Fruit fly (Drosophila melanogaster) Kc167 (cell line): ENCODE measurements around the gene Atat.

Source experiments
- Myc ChIP-seq: fragments of >200 bp; optimal IDR thresholded peaks from 2 replicates; lab custom pipeline; 2017; ENCODE audit warnings: missing external identifiers
- Sin3A ChIP-seq: fragments of >200 bp; optimal IDR thresholded peaks from 2 replicates; lab custom pipeline; 2018; ENCODE audit warnings: missing external identifiers
- h ChIP-seq: fragments of >200 bp; optimal IDR thresholded peaks from 3 replicates; lab custom pipeline; 2018; ENCODE audit warnings: missing external identifiers
- insv ChIP-seq: fragments of >200 bp; optimal IDR thresholded peaks from 3 replicates; lab custom pipeline; 2018; ENCODE audit warnings: missing external identifiers
- psq ChIP-seq: fragments of >200 bp; optimal IDR thresholded peaks from 2 replicates; lab custom pipeline; 2017; ENCODE audit warnings: missing external identifiers
- ttk ChIP-seq: sonication (Bioruptor generic); optimal IDR thresholded peaks from 2 replicates; lab custom pipeline; 2017; ENCODE audit warnings: missing external identifiers

Gene Atat

DNA sequence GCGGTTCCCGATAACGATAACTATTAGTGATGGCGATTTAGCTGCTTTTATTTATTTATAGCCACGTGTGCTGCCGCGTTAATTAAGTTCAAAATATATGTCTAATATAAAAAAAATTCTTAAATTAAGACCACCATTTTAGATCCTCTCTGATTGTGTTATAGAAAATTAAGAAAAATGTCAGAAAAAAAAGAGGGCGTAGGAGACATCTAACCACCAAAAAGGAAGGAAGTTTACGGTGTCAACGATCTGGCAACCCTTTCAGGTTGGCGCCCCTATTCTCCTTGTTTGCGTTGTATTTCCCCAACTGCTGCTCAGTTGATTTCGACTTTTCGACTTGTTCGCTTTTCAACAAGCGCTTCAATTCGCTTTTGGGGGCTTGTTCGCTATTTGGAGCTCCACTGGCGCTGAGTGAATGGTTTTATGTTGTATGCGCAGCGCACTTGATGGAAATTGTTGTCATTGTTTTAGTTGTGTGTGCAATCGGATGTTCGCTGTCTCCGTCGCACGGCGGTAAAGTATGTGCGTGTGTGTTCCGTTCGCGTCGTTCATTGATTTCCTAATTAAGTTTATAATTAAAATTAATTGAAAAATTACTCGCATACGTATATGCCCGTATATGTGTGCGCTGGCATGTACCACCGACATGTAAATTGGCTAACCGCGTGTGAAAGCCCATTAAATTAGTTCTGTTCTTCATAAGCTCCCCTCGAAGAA is 34.4 kb upstream of the Atat start, which contains the start of the genes CG3434 and CG44838:
Gene CG3434, minus strand, starts transcription at position 25 of the 717 bp plus-strand sequence.
Gene CG44838, plus strand, starts transcription at position 276 of the 717 bp plus-strand sequence.
- TF ChIP-seq insv (lab: Kevin White, UChicago) (no peak), h (lab: Kevin White, UChicago) (no peak), ttk (lab: Kevin White, UChicago) (no peak), Myc (lab: Kevin White, UChicago) (no peak), Sin3A (lab: Kevin White, UChicago) (no peak), psq (lab: Kevin White, UChicago) (no peak)

DNA sequence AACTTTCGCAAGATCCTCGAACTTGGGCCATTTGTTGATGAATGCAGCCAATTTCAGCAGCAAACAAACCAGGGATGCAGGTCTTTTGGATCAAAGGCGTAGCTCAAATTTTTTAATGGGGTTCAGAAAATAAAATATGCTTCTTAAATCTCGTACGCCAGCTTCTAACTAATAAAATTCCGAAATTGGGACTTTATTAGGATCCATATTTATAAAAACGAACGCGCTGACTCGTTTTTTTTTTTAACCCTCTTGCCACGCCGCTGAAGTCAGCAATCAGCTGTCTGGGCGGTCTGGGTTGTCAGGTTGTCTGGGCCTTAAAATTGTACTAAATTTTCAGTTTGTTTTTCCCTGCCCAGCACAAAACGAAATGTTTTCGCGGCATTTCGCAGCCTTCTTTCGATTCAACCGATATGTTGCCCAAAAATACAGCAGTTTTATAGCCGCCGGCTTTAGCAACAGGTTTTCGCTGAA is 31.1 kb upstream of the Atat start, which contains the start of gene CG3437:
Gene CG3437, minus strand, starts transcription at position 51 of the 474 bp plus-strand sequence.
- TF ChIP-seq Sin3A (lab: Kevin White, UChicago) = no peak
- TF ChIP-seq ttk (lab: Kevin White, UChicago) = no peak
- TF ChIP-seq psq (lab: Kevin White, UChicago) = no peak
- no peak for TF ChIP-seq h (lab: Kevin White, UChicago)
- TF ChIP-seq Myc (lab: Kevin White, UChicago) = no peak
- TF ChIP-seq insv (lab: Kevin White, UChicago) = no peak

DNA sequence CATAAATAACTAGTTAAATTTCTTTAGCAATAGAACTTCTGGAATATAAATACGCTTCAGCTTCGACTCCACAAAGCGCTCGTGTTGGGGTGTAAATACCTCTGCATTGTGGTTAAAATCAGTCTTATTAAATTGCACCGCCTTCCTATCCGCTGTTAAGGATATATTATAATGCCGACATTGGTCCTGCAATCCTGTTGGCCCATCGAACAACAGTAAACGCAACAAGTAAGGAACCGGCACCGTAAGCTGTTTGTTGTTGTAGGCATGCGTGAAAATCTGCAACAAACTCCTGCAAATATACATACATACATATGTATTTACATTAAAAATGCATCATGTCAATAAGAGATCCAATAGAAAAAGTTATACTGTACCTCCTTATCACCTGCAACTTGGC is 29.8 kb upstream of the Atat start:
- no peak for TF ChIP-seq Myc (lab: Kevin White, UChicago)
- TF ChIP-seq psq (lab: Kevin White, UChicago) = no peak
- TF ChIP-seq insv (lab: Kevin White, UChicago) = no peak
- TF ChIP-seq Sin3A (lab: Kevin White, UChicago) = no peak
- no peak for TF ChIP-seq ttk (lab: Kevin White, UChicago)
- no peak for TF ChIP-seq h (lab: Kevin White, UChicago)

DNA sequence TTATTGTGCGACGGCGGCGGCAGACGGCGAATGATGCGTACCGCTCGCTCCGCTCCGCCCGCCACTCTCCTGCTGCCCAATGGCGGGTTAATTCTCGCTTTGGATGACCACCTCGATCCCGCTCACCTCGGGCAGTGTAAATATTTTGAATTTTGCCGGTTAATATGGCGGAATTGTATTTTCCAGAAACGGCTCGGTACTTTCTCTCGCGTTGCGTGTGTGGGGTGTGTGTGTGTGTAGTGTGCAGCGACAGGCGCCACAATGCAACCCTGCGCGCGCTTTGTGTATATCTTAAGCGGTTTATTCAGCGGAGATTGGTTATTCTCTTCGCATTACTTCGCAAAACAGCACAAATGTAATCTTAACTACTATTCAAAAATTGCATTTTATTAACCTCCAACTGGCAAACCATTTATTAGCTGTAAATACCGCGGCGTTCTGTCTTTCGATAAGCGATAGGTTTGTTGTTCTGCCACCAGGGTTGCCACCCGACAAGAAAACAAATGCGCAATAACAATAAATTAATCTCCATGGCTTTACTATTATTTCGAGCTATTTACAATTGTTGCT is 29.3 kb upstream of the Atat start, which contains the start of the genes phol and CG3552:
Gene phol, minus strand, starts transcription at position 463 of the 570 bp plus-strand sequence.
Gene CG3552, plus strand, starts transcription at position 500 of the 570 bp plus-strand sequence.
- TF ChIP-seq Myc (lab: Kevin White, UChicago) = no peak
- TF ChIP-seq h (lab: Kevin White, UChicago) = no peak
- no peak for TF ChIP-seq psq (lab: Kevin White, UChicago)
- no peak for TF ChIP-seq Sin3A (lab: Kevin White, UChicago)
- no peak for TF ChIP-seq insv (lab: Kevin White, UChicago)
- TF ChIP-seq ttk (lab: Kevin White, UChicago) = no peak

DNA sequence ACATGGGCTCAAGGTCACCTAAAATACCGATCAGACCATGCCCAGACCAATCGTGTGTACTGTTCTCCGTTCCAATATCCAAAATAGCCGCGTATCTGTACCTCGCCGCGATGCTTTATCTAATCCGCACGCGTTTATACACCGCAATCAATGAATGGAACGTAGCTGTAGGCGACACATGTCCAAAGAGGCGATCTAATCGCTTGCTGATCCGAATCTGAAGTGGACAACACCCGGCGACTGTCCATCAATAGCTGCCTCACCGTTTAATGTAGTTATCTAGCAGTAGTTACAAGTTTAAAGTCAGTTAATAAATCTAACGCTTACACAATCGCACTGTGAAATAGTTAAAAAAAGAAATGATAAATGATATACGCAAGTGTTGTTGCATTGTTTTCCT is 25.9 kb upstream of the Atat start:
- TF ChIP-seq insv (lab: Kevin White, UChicago) = no peak
- TF ChIP-seq h (lab: Kevin White, UChicago) = no peak
- no peak for TF ChIP-seq psq (lab: Kevin White, UChicago)
- TF ChIP-seq Myc (lab: Kevin White, UChicago) = no peak
- no peak for TF ChIP-seq ttk (lab: Kevin White, UChicago)
- no peak for TF ChIP-seq Sin3A (lab: Kevin White, UChicago)

DNA sequence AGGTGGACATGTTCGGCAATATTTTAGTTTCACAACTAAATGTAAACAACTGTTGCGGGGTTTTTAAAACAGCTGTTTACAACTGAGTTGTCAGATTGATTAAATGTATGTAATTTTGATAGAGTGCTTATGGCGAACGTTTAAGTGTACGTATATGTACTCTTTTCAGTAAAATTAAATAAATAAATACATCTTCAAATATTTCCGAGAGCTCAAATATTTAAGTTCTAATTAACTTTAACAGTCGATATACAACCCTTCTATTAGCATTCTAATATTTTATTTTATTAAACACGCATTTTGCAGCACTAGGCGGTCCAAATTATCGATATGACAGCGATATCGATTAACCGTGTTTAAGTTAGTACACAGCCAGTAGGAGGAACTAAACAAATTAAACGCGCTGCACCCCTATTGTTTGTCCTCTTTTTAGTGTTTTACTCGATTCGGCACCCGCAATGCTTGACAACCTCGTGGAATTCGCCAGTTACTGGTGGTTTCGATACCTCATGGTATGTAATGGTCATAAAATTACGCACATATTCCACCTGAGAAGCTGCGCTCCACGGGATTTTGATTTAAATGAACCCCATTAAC is 25.1 kb upstream of the Atat start, which contains the start of the genes CG3448 and ghi:
Gene CG3448, minus strand, starts transcription at position 51 of the 597 bp plus-strand sequence.
Gene ghi, plus strand, starts transcription at position 355 of the 597 bp plus-strand sequence.
- no peak for TF ChIP-seq Sin3A (lab: Kevin White, UChicago)
- TF ChIP-seq h (lab: Kevin White, UChicago) = no peak
- no peak for TF ChIP-seq ttk (lab: Kevin White, UChicago)
- no peak for TF ChIP-seq psq (lab: Kevin White, UChicago)
- no peak for TF ChIP-seq insv (lab: Kevin White, UChicago)
- TF ChIP-seq Myc (lab: Kevin White, UChicago) = no peak

DNA sequence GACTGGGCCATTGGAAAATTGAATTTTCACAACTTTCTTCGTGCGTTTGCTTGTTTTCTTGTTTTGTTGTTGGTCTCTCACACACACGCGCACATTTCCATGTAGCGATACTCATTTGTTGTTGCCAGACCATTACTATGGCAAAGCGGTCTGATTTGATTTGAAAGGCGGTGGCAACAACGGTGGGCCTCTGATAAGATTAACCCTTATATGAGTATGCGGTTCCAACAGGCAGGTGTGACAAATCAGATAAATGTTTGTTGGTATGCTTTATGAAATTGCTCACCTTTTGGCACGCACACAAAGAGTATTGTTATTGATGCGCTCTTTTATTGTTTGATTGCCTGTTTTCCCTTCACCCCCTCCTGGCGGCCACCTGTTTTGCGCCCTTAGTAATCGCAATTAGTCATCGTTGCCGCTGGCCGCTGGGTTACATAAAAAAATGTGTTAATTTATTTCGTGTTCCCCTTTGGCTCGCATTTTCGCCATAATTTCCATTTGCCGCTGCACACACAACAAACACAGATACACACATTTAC is 20.8 kb upstream of the Atat start:
- no peak for TF ChIP-seq insv (lab: Kevin White, UChicago)
- no peak for TF ChIP-seq ttk (lab: Kevin White, UChicago)
- no peak for TF ChIP-seq h (lab: Kevin White, UChicago)
- TF ChIP-seq Myc (lab: Kevin White, UChicago) = no peak
- TF ChIP-seq psq (lab: Kevin White, UChicago) = no peak
- no peak for TF ChIP-seq Sin3A (lab: Kevin White, UChicago)

DNA sequence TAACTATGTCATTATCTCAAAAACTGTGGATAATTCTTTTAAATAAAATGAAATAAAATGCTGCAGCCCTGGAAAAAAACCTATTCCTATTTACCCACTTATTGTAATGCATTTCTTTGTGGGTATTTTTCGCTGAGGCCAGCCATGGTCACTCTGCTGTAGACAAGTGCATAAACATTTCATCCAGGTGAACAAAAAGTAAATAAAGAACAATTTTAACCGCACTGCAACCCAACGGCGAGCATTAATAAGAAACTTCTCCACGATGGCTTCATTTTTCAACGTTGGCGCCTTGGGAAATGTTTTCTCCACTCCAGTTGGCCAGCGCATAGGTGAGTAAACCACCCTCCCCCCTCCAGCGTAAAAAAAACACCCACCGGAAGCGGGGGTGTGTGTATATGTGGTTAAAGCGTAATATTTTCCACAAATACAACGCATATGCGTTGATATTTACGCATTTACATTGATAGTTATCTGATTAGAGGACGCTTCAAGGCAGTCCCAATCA is 20.2 kb upstream of the Atat start, which contains the start of gene CG3529:
Gene CG3529, plus strand, starts transcription at position 134 of the 508 bp plus-strand sequence.
- TF ChIP-seq ttk (lab: Kevin White, UChicago) (no peak), psq (lab: Kevin White, UChicago) (no peak), h (lab: Kevin White, UChicago) (no peak), Sin3A (lab: Kevin White, UChicago) (no peak), Myc (lab: Kevin White, UChicago) (no peak), insv (lab: Kevin White, UChicago) (no peak)

DNA sequence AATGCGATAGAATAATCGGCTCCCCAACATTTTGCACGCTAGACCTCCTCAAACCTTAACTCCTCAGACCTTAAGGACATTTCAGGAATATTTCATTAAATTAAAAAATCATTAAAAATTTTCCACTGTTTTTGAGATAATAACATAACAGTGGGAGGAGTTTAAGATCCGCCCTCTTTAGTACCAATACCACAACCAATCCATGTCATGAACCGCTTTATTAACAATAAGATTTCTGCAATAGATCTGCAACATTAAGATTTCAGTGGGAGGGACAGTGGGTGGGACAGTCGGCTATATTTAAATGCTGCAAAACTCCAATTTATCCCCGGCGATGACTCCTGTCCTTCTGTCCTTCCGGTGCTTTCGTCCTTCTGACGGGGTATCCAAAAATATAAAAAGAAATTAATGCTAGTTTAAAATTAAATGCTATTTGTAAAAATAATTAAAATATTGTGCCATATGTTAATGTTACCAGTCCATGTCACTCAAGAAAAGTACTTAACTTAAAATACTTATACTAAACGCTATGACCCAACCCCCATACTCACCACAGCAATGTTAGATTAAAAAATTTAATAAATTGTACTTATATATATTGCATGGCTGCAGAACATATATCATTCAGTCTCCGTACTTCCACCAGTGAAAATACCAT is 16.2 kb upstream of the Atat start, which contains the start of gene Srg3:
Gene Srg3, plus strand, starts transcription at position 608 of the 658 bp plus-strand sequence.
- no peak for TF ChIP-seq insv (lab: Kevin White, UChicago)
- TF ChIP-seq h (lab: Kevin White, UChicago) = no peak
- no peak for TF ChIP-seq Myc (lab: Kevin White, UChicago)
- no peak for TF ChIP-seq Sin3A (lab: Kevin White, UChicago)
- TF ChIP-seq psq (lab: Kevin White, UChicago) = no peak
- no peak for TF ChIP-seq ttk (lab: Kevin White, UChicago)
